Worm (Caenorhabditis elegans) whole organism, L2 larva: Measurements from ENCODE around the gene T03F6.10.
A peak's percentile ranks its signal among the peaks of the same experiment; 100 is the strongest.

ENCODE experiments used
- F13H6.1 ChIP-seq: sonication (generic microtip); optimal IDR thresholded peaks from 2 replicates; lab custom pipeline; 2016; ENCODE audit warnings: missing genetic modification characterization, missing compliant biosample characterization
- nhr-25 ChIP-seq: fragments of 150-350 bp; sonication (generic microtip); optimal IDR thresholded peaks from 3 replicates; lab custom pipeline; 2014; ENCODE audit warnings: missing biosample characterization, missing genetic modification characterization
- zag-1 ChIP-seq: fragments of 150-350 bp; optimal IDR thresholded peaks from 2 replicates; lab custom pipeline; 2014; ENCODE audit warnings: missing biosample characterization, missing genetic modification characterization

DNA sequence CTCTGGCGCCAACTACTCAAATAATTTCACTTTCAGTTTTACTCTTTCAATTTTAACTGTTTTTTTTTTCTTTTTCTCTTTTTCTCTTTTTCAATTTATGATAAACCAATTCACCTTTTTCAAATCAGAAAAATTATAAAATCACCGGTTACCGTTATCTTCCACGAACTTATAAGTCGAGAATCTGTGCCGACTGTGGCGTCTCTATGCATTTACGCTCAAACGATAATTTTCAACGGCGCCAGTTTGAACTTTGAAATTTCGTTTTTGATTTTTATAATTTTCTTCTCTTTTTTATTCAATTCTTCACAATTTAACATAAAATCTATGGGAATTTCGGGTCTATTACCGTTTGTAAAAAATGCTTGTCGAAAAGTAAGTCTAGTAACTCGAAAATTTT is 45.3 kb upstream of the T03F6.10 start, which contains the start of gene exo-1:
- TF ChIP-seq zag-1 (peak; percentile 1), F13H6.1 (no peak), nhr-25 (peak; percentile 63)
